Worm (Caenorhabditis elegans) whole organism, young adult: ENCODE data around the gene F10D7.3.

Experiments
- B0035.1 ChIP-seq: sonication (generic microtip); optimal IDR thresholded peaks from 2 replicates; lab custom pipeline; 2016; ENCODE audit warnings: missing genetic modification characterization, mild to moderate bottlenecking, missing compliant biosample characterization, missing genotype, missing genetic modification reagents
- F23B12.7 ChIP-seq: sonication (generic microtip); optimal IDR thresholded peaks from 2 replicates; lab custom pipeline; 2017; ENCODE audit warnings: missing genetic modification characterization, mild to moderate bottlenecking, missing compliant biosample characterization, antibody characterized with exemption, moderate library complexity; ENCODE audit not compliant: insufficient read depth
- F33H1.4 ChIP-seq: fragments of 200-800 bp; sonication (Bioruptor generic); IDR thresholded peaks from 2 replicates; pipeline ENCODE4 v1.3.6; 2022; ENCODE audit warnings: missing genetic modification reagents, missing genetic modification characterization, missing compliant biosample characterization
- F39B2.1 ChIP-seq: fragments of 200-800 bp; sonication (Bioruptor generic); IDR thresholded peaks from 2 replicates; pipeline ENCODE4 v1.3.6; 2022; ENCODE audit warnings: missing genetic modification reagents, missing genetic modification characterization, missing compliant biosample characterization
- F49E8.2 ChIP-seq: sonication (generic microtip); optimal IDR thresholded peaks from 3 replicates; lab custom pipeline; 2017; ENCODE audit warnings: missing genetic modification characterization, mild to moderate bottlenecking, missing compliant biosample characterization, antibody characterized with exemption, moderate library complexity; ENCODE audit not compliant: insufficient read depth
- F52B5.7 ChIP-seq: sonication (generic microtip); optimal IDR thresholded peaks from 2 replicates; lab custom pipeline; 2016; ENCODE audit warnings: mild to moderate bottlenecking, missing genetic modification characterization, missing compliant biosample characterization
- K11D2.4 ChIP-seq: fragments of 200-800 bp; sonication (Bioruptor generic); IDR thresholded peaks from 2 replicates; pipeline ENCODE4 v1.3.6; 2022; ENCODE audit warnings: missing genetic modification reagents, missing genetic modification characterization, missing compliant biosample characterization
- akir-1 ChIP-seq: fragments of 200-800 bp; sonication (Bioruptor generic); optimal IDR thresholded peaks from 2 replicates; lab custom pipeline; 2018; ENCODE audit warnings: mild to moderate bottlenecking, missing genetic modification characterization, moderate library complexity, missing compliant biosample characterization
- ama-1 ChIP-seq, 3 experiments: fragments of 150-350 bp in 1 of 3; sonication (generic microtip) in 2 of 3; optimal IDR thresholded peaks; 2 replicates each; lab custom pipeline; 2014 to 2018; ENCODE audit warnings: missing biosample characterization in 2 of 3, missing genetic modification characterization in 2 of 3, missing genetic modification reagents in 2 of 3
- athp-1 ChIP-seq: sonication (generic microtip); optimal IDR thresholded peaks from 2 replicates; lab custom pipeline; 2017; ENCODE audit warnings: mild to moderate bottlenecking, missing genetic modification characterization, missing compliant biosample characterization
- attf-3 ChIP-seq: fragments of 200-800 bp; sonication (Bioruptor generic); conservative IDR thresholded peaks from 2 replicates; pipeline ENCODE4 v1.3.6; 2022; ENCODE audit warnings: missing genetic modification reagents, missing genetic modification characterization, missing compliant biosample characterization
- attf-5 ChIP-seq: fragments of 200-800 bp; sonication (Bioruptor generic); optimal IDR thresholded peaks from 2 replicates; lab custom pipeline; 2018; ENCODE audit warnings: mild to moderate bottlenecking, missing genetic modification characterization, missing compliant biosample characterization
- ccch-3 ChIP-seq: fragments of 200-800 bp; sonication (Bioruptor generic); optimal IDR thresholded peaks from 2 replicates; lab custom pipeline; 2018; ENCODE audit warnings: mild to moderate bottlenecking, missing genetic modification characterization, missing compliant biosample characterization
- cebp-2 ChIP-seq: fragments of 200-800 bp; sonication (Bioruptor generic); IDR thresholded peaks from 2 replicates; pipeline ENCODE4 v1.3.6; 2022; ENCODE audit warnings: missing genetic modification characterization, missing compliant biosample characterization
- ceh-27 ChIP-seq: fragments of 200-800 bp; sonication (Bioruptor generic); optimal IDR thresholded peaks from 2 replicates; lab custom pipeline; 2018; ENCODE audit warnings: mild to moderate bottlenecking, missing genetic modification characterization, moderate library complexity, missing compliant biosample characterization
- ceh-40 ChIP-seq: fragments of 200-800 bp; sonication (Bioruptor generic); IDR thresholded peaks from 2 replicates; pipeline ENCODE4 v1.3.6; 2022; ENCODE audit warnings: missing genetic modification characterization, missing compliant biosample characterization
- dox-1 ChIP-seq: fragments of 200-800 bp; sonication (Bioruptor generic); IDR thresholded peaks from 2 replicates; pipeline ENCODE4 v1.3.6; 2022; ENCODE audit warnings: missing genetic modification reagents, missing genetic modification characterization, missing compliant biosample characterization
- dpl-1 ChIP-seq: fragments of 150-350 bp; optimal IDR thresholded peaks from 2 replicates; lab custom pipeline; 2014; ENCODE audit warnings: missing biosample characterization, missing genetic modification reagents, missing genetic modification characterization
- egl-18 ChIP-seq: fragments of 200-800 bp; sonication (Bioruptor generic); IDR thresholded peaks from 2 replicates; pipeline ENCODE4 v1.3.6; 2022; ENCODE audit warnings: missing genetic modification reagents, missing genetic modification characterization, missing compliant biosample characterization
- egl-44 ChIP-seq: fragments of 200-800 bp; sonication (Bioruptor generic); IDR thresholded peaks from 2 replicates; pipeline ENCODE4 v1.3.6; 2022; ENCODE audit warnings: missing genetic modification reagents, missing genetic modification characterization, missing compliant biosample characterization
- him-1 ChIP-seq: sonication (generic microtip); optimal IDR thresholded peaks from 2 replicates; lab custom pipeline; 2016; ENCODE audit warnings: missing genotype, missing genetic modification reagents, missing genetic modification characterization, missing compliant biosample characterization
- hlh-26 ChIP-seq: fragments of 200-800 bp; sonication (Bioruptor generic); conservative IDR thresholded peaks from 2 replicates; pipeline ENCODE4 v1.3.6; 2022; ENCODE audit warnings: missing genetic modification reagents, missing genetic modification characterization, missing compliant biosample characterization
- hmg-1.2 ChIP-seq: fragments of 200-800 bp; sonication (Bioruptor generic); IDR thresholded peaks from 2 replicates; pipeline ENCODE4 v1.3.6; 2022; ENCODE audit warnings: missing genetic modification reagents, missing genetic modification characterization, missing compliant biosample characterization
- hsf-1 ChIP-seq: fragments of 200-800 bp; sonication (Bioruptor generic); IDR thresholded peaks from 2 replicates; pipeline ENCODE4 v1.3.6; 2022; ENCODE audit warnings: missing genetic modification reagents, missing genetic modification characterization, missing compliant biosample characterization
- lag-1 ChIP-seq: fragments of 200-800 bp; sonication (Bioruptor generic); IDR thresholded peaks from 2 replicates; pipeline ENCODE4 v1.3.6; 2022; ENCODE audit warnings: missing genetic modification reagents, missing genetic modification characterization, missing compliant biosample characterization
- let-526 ChIP-seq: fragments of 200-800 bp; sonication (Bioruptor generic); IDR thresholded peaks from 2 replicates; pipeline ENCODE4 v1.3.6; 2022; ENCODE audit warnings: missing genetic modification reagents, missing genetic modification characterization, missing compliant biosample characterization
- lin-35 ChIP-seq, 3 experiments: fragments of 150-350 bp in 2 of 3; sonication (generic microtip) in 1 of 3; optimal IDR thresholded peaks; 2 replicates each; lab custom pipeline; 2014 to 2018; ENCODE audit warnings: missing biosample characterization in 3 of 3, missing genetic modification characterization in 3 of 3, missing genetic modification reagents in 3 of 3
- lin-40 ChIP-seq: sonication (generic microtip); optimal IDR thresholded peaks from 2 replicates; lab custom pipeline; 2016; ENCODE audit warnings: missing genetic modification characterization, mild to moderate bottlenecking, missing compliant biosample characterization, missing genotype, missing genetic modification reagents
- lin-54 ChIP-seq: fragments of 200-800 bp; sonication (Bioruptor generic); optimal IDR thresholded peaks from 2 replicates; lab custom pipeline; 2018; ENCODE audit warnings: mild to moderate bottlenecking, missing genetic modification characterization, missing compliant biosample characterization
- madf-10 ChIP-seq: sonication (generic microtip); optimal IDR thresholded peaks from 2 replicates; lab custom pipeline; 2016; ENCODE audit warnings: mild to moderate bottlenecking, missing genetic modification characterization, missing compliant biosample characterization
- madf-6 ChIP-seq: fragments of 200-800 bp; sonication (Bioruptor generic); IDR thresholded peaks from 2 replicates; pipeline ENCODE4 v1.3.6; 2022; ENCODE audit warnings: missing genetic modification reagents, missing genetic modification characterization, missing compliant biosample characterization
- mcd-1 ChIP-seq: fragments of 200-800 bp; sonication (Bioruptor generic); IDR thresholded peaks from 2 replicates; pipeline ENCODE4 v1.3.6; 2022; ENCODE audit warnings: missing genetic modification reagents, missing genetic modification characterization, missing compliant biosample characterization
- nfyb-1 ChIP-seq: fragments of 200-800 bp; sonication (Bioruptor generic); IDR thresholded peaks from 2 replicates; pipeline ENCODE4 v1.3.6; 2022; ENCODE audit warnings: missing genetic modification reagents, missing genetic modification characterization, missing compliant biosample characterization
- nhr-80 ChIP-seq: sonication (generic microtip); optimal IDR thresholded peaks from 2 replicates; lab custom pipeline; 2016; ENCODE audit warnings: missing genetic modification characterization, missing compliant biosample characterization
- pha-4 ChIP-seq: fragments of 150-350 bp; sonication (generic microtip); optimal IDR thresholded peaks from 2 replicates; lab custom pipeline; 2014; ENCODE audit warnings: missing biosample characterization, missing genetic modification reagents, missing genetic modification characterization
- rcor-1 ChIP-seq: fragments of 200-800 bp; sonication (Bioruptor generic); IDR thresholded peaks from 2 replicates; pipeline ENCODE4 v1.3.6; 2022; ENCODE audit warnings: missing genetic modification reagents, missing genetic modification characterization, missing compliant biosample characterization
- repo-1 ChIP-seq: sonication (generic microtip); optimal IDR thresholded peaks from 2 replicates; lab custom pipeline; 2017; ENCODE audit warnings: mild to moderate bottlenecking, missing genetic modification characterization, missing compliant biosample characterization
- sdz-38 ChIP-seq: sonication (generic microtip); optimal IDR thresholded peaks from 2 replicates; lab custom pipeline; 2016; ENCODE audit warnings: missing genotype, missing genetic modification characterization, missing compliant biosample characterization
- sea-2 ChIP-seq: fragments of 200-800 bp; sonication (Bioruptor generic); IDR thresholded peaks from 2 replicates; pipeline ENCODE4 v1.3.6; 2022; ENCODE audit warnings: missing genetic modification characterization, missing compliant biosample characterization
- snpc-1.3 ChIP-seq: sonication (generic microtip); optimal IDR thresholded peaks from 2 replicates; lab custom pipeline; 2017; ENCODE audit warnings: missing genetic modification characterization, mild to moderate bottlenecking, missing compliant biosample characterization, antibody characterized with exemption, moderate library complexity, missing genotype, missing genetic modification reagents; ENCODE audit not compliant: insufficient read depth
- somi-1 ChIP-seq: fragments of 200-800 bp; sonication (Bioruptor generic); optimal IDR thresholded peaks from 2 replicates; lab custom pipeline; 2018; ENCODE audit warnings: mild to moderate bottlenecking, missing genetic modification characterization, missing compliant biosample characterization
- sptf-2 ChIP-seq: fragments of 200-800 bp; sonication (Bioruptor generic); optimal IDR thresholded peaks from 2 replicates; lab custom pipeline; 2018; ENCODE audit warnings: mild to moderate bottlenecking, missing genetic modification characterization, missing compliant biosample characterization
- tbp1 ChIP-seq: fragments of 200-800 bp; sonication (Bioruptor generic); optimal IDR thresholded peaks from 2 replicates; lab custom pipeline; 2018; ENCODE audit warnings: mild to moderate bottlenecking, missing genetic modification characterization, missing compliant biosample characterization
- ztf-18 ChIP-seq: sonication (generic microtip); optimal IDR thresholded peaks from 2 replicates; lab custom pipeline; 2016; ENCODE audit warnings: missing genotype, mild to moderate bottlenecking, missing genetic modification characterization, missing compliant biosample characterization
- ztf-26 ChIP-seq: sonication (generic microtip); optimal IDR thresholded peaks from 2 replicates; lab custom pipeline; 2017; ENCODE audit warnings: missing genetic modification characterization, missing compliant biosample characterization

F10D7.3 gene

ce11 chrX:17398293-17398692 is 23.9 kb upstream of the F10D7.3 start, which contains the start of gene F11C7.7 (continued):
- TF ChIP-seq ama-1 (optimal IDR thresholded peaks at IDR 0.05; lab: Kevin White, UChicago) (no peak), ama-1 (GFP tag; optimal IDR thresholded peaks at IDR 0.05; lab: Kevin White, UChicago) (no peak)

ce11 chrX:17396456-17396855 is 22.0 kb upstream of the F10D7.3 start, which contains the start of the genes vap-1 and F11C7.2:
Gene vap-1 (minus strand): TSS chrX:17396556.
Gene F11C7.2 (plus strand): TSS chrX:17396814.
- TF ChIP-seq ceh-40 (GFP tag; lab: Robert Waterston, UW): no peak

ce11 chrX:17392182-17392581 is 17.7 kb upstream of the F10D7.3 start:
- TF ChIP-seq ceh-27 (GFP tag; lab: Kevin White, UChicago): peak; percentile 72
- TF ChIP-seq somi-1 (GFP tag; lab: Kevin White, UChicago): peak; percentile 11
- TF ChIP-seq lin-54 (GFP tag; lab: Kevin White, UChicago): no peak
- TF ChIP-seq F52B5.7: no peak
- TF ChIP-seq nfyb-1: no peak
- peak; percentile 75 for TF ChIP-seq madf-10 (tag; lab: Kevin White, UChicago)
- peak; percentile 80 for TF ChIP-seq lin-40
- TF ChIP-seq mcd-1: peak; percentile 96
- peak; percentile 92 for TF ChIP-seq nhr-80 (tag; lab: Kevin White, UChicago)
- TF ChIP-seq egl-44 (GFP tag; lab: Robert Waterston, UW): no peak
- no peak for TF ChIP-seq snpc-1.3
- peak; percentile 17; the same call in 1 of the 2 replicates for TF ChIP-seq rcor-1
- no peak for TF ChIP-seq attf-3 (GFP tag; lab: Robert Waterston, UW)
- no peak for TF ChIP-seq B0035.1 (tag; lab: Kevin White, UChicago)
- no peak for TF ChIP-seq hlh-26 (GFP tag; lab: Robert Waterston, UW)
- TF ChIP-seq K11D2.4: 0 out of 2 replicates have a peak, but pooled peaks have one; percentile 40
- peak; percentile 65 for TF ChIP-seq dox-1 (GFP tag; lab: Robert Waterston, UW)
- TF ChIP-seq let-526 (GFP tag; lab: Robert Waterston, UW): no peak
- no peak for TF ChIP-seq madf-6 (GFP tag; lab: Robert Waterston, UW)
- no peak for TF ChIP-seq sptf-2
- peak in 1 of 3 experiments; percentile 27 for TF ChIP-seq lin-35 (GFP tag; optimal IDR thresholded peaks at IDR 0.05; lab: Kevin White, UChicago)
- peak; percentile 43; the same call in 1 of the 2 replicates for TF ChIP-seq hmg-1.2 (GFP tag; lab: Robert Waterston, UW)
- TF ChIP-seq ztf-18 (tag; lab: Kevin White, UChicago): peak; percentile 5
- TF ChIP-seq egl-18 (GFP tag; lab: Robert Waterston, UW): no peak
- TF ChIP-seq ccch-3: no peak
- peak; percentile 13 for TF ChIP-seq tbp1
- TF ChIP-seq ztf-26 (tag; lab: Kevin White, UChicago): peak; percentile 74
- TF ChIP-seq attf-5 (GFP tag; lab: Kevin White, UChicago): peak; percentile 57
- no peak for TF ChIP-seq athp-1 (tag; lab: Kevin White, UChicago)
- TF ChIP-seq F33H1.4 (GFP tag; lab: Robert Waterston, UW): no peak
- no peak for TF ChIP-seq akir-1
- no peak for TF ChIP-seq sea-2 (GFP tag; lab: Robert Waterston, UW)
- TF ChIP-seq pha-4: no peak
- TF ChIP-seq F49E8.2 (tag; lab: Kevin White, UChicago): no peak
- TF ChIP-seq lag-1: no peak
- no peak for TF ChIP-seq cebp-2 (GFP tag; lab: Robert Waterston, UW)
- TF ChIP-seq F39B2.1 (GFP tag; lab: Robert Waterston, UW): no peak
- TF ChIP-seq F23B12.7 (tag; lab: Kevin White, UChicago): peak; percentile 61
- TF ChIP-seq repo-1 (tag; lab: Kevin White, UChicago): no peak
- TF ChIP-seq hsf-1 (GFP tag; lab: Robert Waterston, UW): no peak
- TF ChIP-seq sdz-38 (tag; lab: Kevin White, UChicago): no peak
- TF ChIP-seq him-1 (tag; lab: Kevin White, UChicago): no peak
- TF ChIP-seq dpl-1 (GFP tag; lab: Kevin White, UChicago): no peak
